Worm (Caenorhabditis elegans) whole organism, L2 larva: Measurements from ENCODE around the gene C38C6.3.

Source experiments
- C34F6.9 ChIP-seq: fragments of 150-350 bp; optimal IDR thresholded peaks from 2 replicates; lab custom pipeline; 2014; ENCODE audit warnings: missing biosample characterization, missing genetic modification characterization
- F13H6.1 ChIP-seq: sonication (generic microtip); optimal IDR thresholded peaks from 2 replicates; lab custom pipeline; 2016; ENCODE audit warnings: missing genetic modification characterization, missing compliant biosample characterization
- R02D3.7 ChIP-seq: fragments of 150-350 bp; optimal IDR thresholded peaks from 2 replicates; lab custom pipeline; 2014; ENCODE audit warnings: missing biosample characterization, missing genetic modification characterization
- Y55F3AM.14 ChIP-seq: fragments of 200-800 bp; sonication (Bioruptor generic); optimal IDR thresholded peaks from 2 replicates; lab custom pipeline; 2018; ENCODE audit warnings: mild to moderate bottlenecking, missing genetic modification characterization, missing compliant biosample characterization
- ZK546.5 ChIP-seq: sonication (generic microtip); optimal IDR thresholded peaks from 2 replicates; lab custom pipeline; 2017; ENCODE audit warnings: missing biosample characterization, missing genetic modification characterization
- alr-1 ChIP-seq: fragments of 150-350 bp; optimal IDR thresholded peaks from 2 replicates; lab custom pipeline; 2014; ENCODE audit warnings: missing biosample characterization, missing genetic modification characterization
- aly-2 ChIP-seq: fragments of 150-350 bp; optimal IDR thresholded peaks from 2 replicates; lab custom pipeline; 2014; ENCODE audit warnings: missing biosample characterization, missing genetic modification characterization
- ama-1 ChIP-seq: fragments of 150-350 bp; optimal IDR thresholded peaks from 2 replicates; lab custom pipeline; 2018; ENCODE audit warnings: inconsistent platforms
- blmp-1 ChIP-seq: sonication (generic microtip); optimal IDR thresholded peaks from 2 replicates; lab custom pipeline; 2017; ENCODE audit warnings: missing genetic modification characterization, mild to moderate bottlenecking, missing compliant biosample characterization, antibody characterized with exemption, moderate library complexity; ENCODE audit not compliant: insufficient read depth
- ceh-16 ChIP-seq: fragments of 150-350 bp; optimal IDR thresholded peaks from 2 replicates; lab custom pipeline; 2014; ENCODE audit warnings: missing biosample characterization, missing genetic modification characterization
- ceh-82 ChIP-seq: fragments of 150-350 bp; optimal IDR thresholded peaks from 2 replicates; lab custom pipeline; 2014; ENCODE audit warnings: missing biosample characterization, missing genetic modification characterization
- crh-2 ChIP-seq: sonication (generic microtip); optimal IDR thresholded peaks from 2 replicates; lab custom pipeline; 2017; ENCODE audit warnings: missing biosample characterization, missing genetic modification characterization
- dmd-4 ChIP-seq: sonication (generic microtip); optimal IDR thresholded peaks from 2 replicates; lab custom pipeline; 2017; ENCODE audit warnings: missing biosample characterization, missing genetic modification characterization
- egl-27 ChIP-seq: sonication (generic microtip); optimal IDR thresholded peaks from 3 replicates; lab custom pipeline; 2017; ENCODE audit warnings: missing biosample characterization, missing genetic modification reagents, missing genetic modification characterization
- elt-3 ChIP-seq: sonication (generic microtip); optimal IDR thresholded peaks from 2 replicates; lab custom pipeline; 2017; ENCODE audit warnings: missing biosample characterization, missing genetic modification characterization
- fos-1 ChIP-seq: fragments of 150-350 bp; optimal IDR thresholded peaks from 2 replicates; lab custom pipeline; 2014; ENCODE audit warnings: missing biosample characterization, missing genetic modification characterization
- gmeb-1 ChIP-seq: fragments of 150-350 bp; optimal IDR thresholded peaks from 2 replicates; lab custom pipeline; 2014; ENCODE audit warnings: missing biosample characterization, missing genetic modification characterization
- lin-11 ChIP-seq: fragments of 150-350 bp; sonication (generic microtip); optimal IDR thresholded peaks from 2 replicates; lab custom pipeline; 2014; ENCODE audit warnings: missing biosample characterization, missing genetic modification characterization, inconsistent platforms, mixed read lengths
- lin-13 ChIP-seq: fragments of 150-350 bp; optimal IDR thresholded peaks from 2 replicates; lab custom pipeline; 2014; ENCODE audit warnings: missing biosample characterization, missing genetic modification reagents, missing genetic modification characterization
- lsy-2 ChIP-seq, 2 experiments: fragments of 150-350 bp in 1 of 2; sonication (generic microtip) in 1 of 2; optimal IDR thresholded peaks; 2 replicates each; lab custom pipeline; 2014 to 2017; ENCODE audit warnings: missing biosample characterization in 2 of 2, missing genetic modification characterization in 2 of 2
- mab-5 ChIP-seq: fragments of 150-350 bp; optimal IDR thresholded peaks from 2 replicates; lab custom pipeline; 2014; ENCODE audit warnings: missing biosample characterization, missing genetic modification characterization
- mbf-1 ChIP-seq: sonication (generic microtip); optimal IDR thresholded peaks from 2 replicates; lab custom pipeline; 2017; ENCODE audit warnings: missing biosample characterization, missing genetic modification characterization
- mdl-1 ChIP-seq, 2 experiments: fragments of 150-350 bp in 1 of 2; sonication (generic microtip) in 1 of 2; optimal IDR thresholded peaks; 2 replicates each; lab custom pipeline; 2017; ENCODE audit warnings: missing biosample characterization in 2 of 2, missing genetic modification characterization in 2 of 2
- nhr-10 ChIP-seq: sonication (generic microtip); optimal IDR thresholded peaks from 2 replicates; lab custom pipeline; 2017; ENCODE audit warnings: missing biosample characterization, missing genetic modification characterization
- nhr-11 ChIP-seq: fragments of 150-350 bp; optimal IDR thresholded peaks from 2 replicates; lab custom pipeline; 2014; ENCODE audit warnings: missing biosample characterization, missing genetic modification characterization
- nhr-12 ChIP-seq: fragments of 150-350 bp; optimal IDR thresholded peaks from 2 replicates; lab custom pipeline; 2014; ENCODE audit warnings: missing biosample characterization, missing genetic modification characterization
- nhr-129 ChIP-seq: fragments of 150-350 bp; optimal IDR thresholded peaks from 2 replicates; lab custom pipeline; 2014; ENCODE audit warnings: missing biosample characterization, missing genetic modification characterization
- nhr-21 ChIP-seq: fragments of 150-350 bp; optimal IDR thresholded peaks from 2 replicates; lab custom pipeline; 2014; ENCODE audit warnings: missing biosample characterization, missing genetic modification characterization
- nhr-23 ChIP-seq: fragments of 150-350 bp; optimal IDR thresholded peaks from 2 replicates; lab custom pipeline; 2014; ENCODE audit warnings: missing biosample characterization, missing genetic modification reagents, missing genetic modification characterization
- nhr-237 ChIP-seq: fragments of 150-350 bp; optimal IDR thresholded peaks from 2 replicates; lab custom pipeline; 2014; ENCODE audit warnings: missing biosample characterization, missing genetic modification characterization
- nhr-25 ChIP-seq: fragments of 150-350 bp; sonication (generic microtip); optimal IDR thresholded peaks from 3 replicates; lab custom pipeline; 2014; ENCODE audit warnings: missing biosample characterization, missing genetic modification characterization
- nhr-6 ChIP-seq: fragments of 150-350 bp; optimal IDR thresholded peaks from 2 replicates; lab custom pipeline; 2014; ENCODE audit warnings: missing biosample characterization, missing genetic modification characterization
- nhr-77 ChIP-seq: fragments of 150-350 bp; optimal IDR thresholded peaks from 2 replicates; lab custom pipeline; 2014; ENCODE audit warnings: missing biosample characterization, missing genetic modification characterization
- peb-1 ChIP-seq: fragments of 150-350 bp; optimal IDR thresholded peaks from 2 replicates; lab custom pipeline; 2014; ENCODE audit warnings: missing biosample characterization, missing genetic modification characterization
- sem-4 ChIP-seq: fragments of 150-350 bp; optimal IDR thresholded peaks from 2 replicates; lab custom pipeline; 2014; ENCODE audit warnings: missing biosample characterization, missing genetic modification reagents, missing genetic modification characterization
- skn-1 ChIP-seq: sonication (generic microtip); optimal IDR thresholded peaks from 2 replicates; lab custom pipeline; 2017; ENCODE audit warnings: missing biosample characterization, missing genetic modification characterization
- sma-3 ChIP-seq: sonication (generic microtip); optimal IDR thresholded peaks from 2 replicates; lab custom pipeline; 2016; ENCODE audit warnings: missing genetic modification reagents, missing genetic modification characterization, missing compliant biosample characterization
- sma-9 ChIP-seq, 2 experiments: fragments of 150-350 bp in 1 of 2; sonication (generic microtip) in 1 of 2; optimal IDR thresholded peaks; 2 replicates each; lab custom pipeline; 2014 to 2016; ENCODE audit warnings: missing genetic modification characterization in 2 of 2, mild to moderate bottlenecking in 1 of 2, missing biosample characterization in 1 of 2, missing compliant biosample characterization in 1 of 2, missing genetic modification reagents in 1 of 2, moderate library complexity in 1 of 2
- snpc-4 ChIP-seq: fragments of 150-350 bp; optimal IDR thresholded peaks from 2 replicates; lab custom pipeline; 2014; ENCODE audit warnings: missing biosample characterization, missing genetic modification characterization
- unc-39 ChIP-seq: fragments of 150-350 bp; optimal IDR thresholded peaks from 2 replicates; lab custom pipeline; 2014; ENCODE audit warnings: missing biosample characterization, missing genetic modification characterization
- unc-62 ChIP-seq: fragments of 150-350 bp; optimal IDR thresholded peaks from 2 replicates; lab custom pipeline; 2014; ENCODE audit warnings: missing biosample characterization, missing genetic modification reagents, missing genetic modification characterization
- ztf-11 ChIP-seq: sonication (generic microtip); optimal IDR thresholded peaks from 2 replicates; lab custom pipeline; 2017; ENCODE audit warnings: missing biosample characterization, missing genetic modification characterization
- ztf-4 ChIP-seq: fragments of 150-350 bp; optimal IDR thresholded peaks from 2 replicates; lab custom pipeline; 2014; ENCODE audit warnings: missing biosample characterization, missing genetic modification characterization

The C38C6.3 gene

DNA sequence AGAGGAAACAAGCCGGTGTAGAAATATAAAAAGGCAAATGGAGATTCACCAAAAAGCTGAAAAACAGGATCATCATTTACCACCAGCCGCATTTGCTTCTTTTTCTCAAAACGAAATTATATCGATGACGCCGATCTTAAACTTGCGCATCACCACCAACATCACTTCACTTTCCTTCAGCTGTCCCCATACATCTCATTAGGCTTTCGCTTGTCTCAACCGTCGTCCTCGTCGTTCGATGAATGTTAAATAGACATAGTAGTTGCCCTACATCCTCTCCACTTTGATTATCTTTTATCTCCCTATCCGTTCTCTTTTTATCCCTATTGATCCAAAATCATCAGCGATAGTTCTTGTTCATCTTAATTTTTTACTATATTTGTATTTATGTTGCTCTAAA, 6.0 kb upstream of the C38C6.3 start:
- peak; percentile 52 for TF ChIP-seq blmp-1 (tag; lab: Kevin White, UChicago)
- TF ChIP-seq nhr-77, result no peak
- TF ChIP-seq, all 48 proteins: peak for 1

DNA sequence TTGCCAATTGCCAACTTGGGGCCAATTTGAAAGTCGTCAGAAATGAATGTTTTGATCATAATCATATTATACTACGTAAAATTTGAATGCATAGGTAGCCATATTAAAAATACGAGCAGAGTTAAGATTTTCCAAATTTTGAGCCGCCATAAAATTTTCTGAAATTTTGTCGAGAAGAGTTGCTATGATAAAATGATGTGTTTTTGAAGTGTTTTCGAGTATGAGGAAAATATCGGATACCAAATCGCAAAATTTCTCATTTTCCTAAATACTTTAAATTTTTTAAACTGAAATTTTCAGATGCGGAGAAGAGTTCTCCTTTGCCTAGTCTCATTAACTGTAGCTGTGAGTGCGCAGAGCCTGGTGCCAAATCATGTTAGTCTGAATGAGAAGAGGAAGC, 5.6 kb upstream of the C38C6.3 start, which contains the start of gene tag-297:
TSS of gene tag-297 (plus strand) at position 301 of the 400 bp plus-strand sequence.
- TF ChIP-seq C34F6.9 (tag; lab: Kevin White, UChicago) (no peak), nhr-237 (no peak), dmd-4 (tag; lab: Kevin White, UChicago) (no peak), egl-27 (tag; lab: Kevin White, UChicago) (no peak), ama-1 (no peak), lsy-2 (tag; optimal IDR thresholded peaks at IDR 0.05; lab: Kevin White, UChicago) (no peak), sem-4 (tag; lab: Kevin White, UChicago) (no peak), unc-39 (tag; lab: Kevin White, UChicago) (no peak), nhr-11 (tag; lab: Kevin White, UChicago) (no peak)

DNA sequence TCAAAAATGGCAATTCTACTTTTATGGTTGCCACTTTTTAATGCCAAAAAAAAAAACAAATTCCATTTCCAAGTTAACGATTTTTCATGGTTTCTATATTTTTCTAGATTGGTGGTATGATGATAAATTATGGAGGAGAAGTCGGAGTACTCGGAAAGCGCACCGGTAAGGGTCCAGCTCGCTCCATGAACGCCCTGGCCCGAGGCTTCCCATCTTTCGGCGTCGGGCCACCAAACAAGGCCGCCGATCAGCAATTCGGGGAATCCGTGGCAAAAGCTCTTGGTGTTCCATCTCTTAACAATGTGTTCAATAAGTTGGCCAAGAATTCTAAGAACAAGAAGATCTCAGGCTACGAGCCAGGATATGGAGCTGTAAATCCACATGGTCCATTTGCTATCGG, 1.1 kb downstream of the C38C6.3 start:
- TF ChIP-seq lin-13 (GFP tag; lab: Kevin White, UChicago), result no peak
- no peak for TF ChIP-seq nhr-23
- no peak for TF ChIP-seq ceh-16 (tag; lab: Kevin White, UChicago)
- no peak for TF ChIP-seq gmeb-1 (tag; lab: Kevin White, UChicago)
- no peak for TF ChIP-seq unc-62 (GFP tag; lab: Kevin White, UChicago)
- no peak for TF ChIP-seq nhr-10 (tag; lab: Kevin White, UChicago)
- TF ChIP-seq nhr-25 (tag; lab: Kevin White, UChicago), result no peak
- no peak for TF ChIP-seq ZK546.5 (tag; lab: Kevin White, UChicago)
- no peak for TF ChIP-seq nhr-12 (tag; lab: Kevin White, UChicago)
- TF ChIP-seq dmd-4 (tag; lab: Kevin White, UChicago), result no peak
- TF ChIP-seq ztf-11 (tag; lab: Kevin White, UChicago), result no peak
- TF ChIP-seq mbf-1 (tag; lab: Kevin White, UChicago), result no peak

DNA sequence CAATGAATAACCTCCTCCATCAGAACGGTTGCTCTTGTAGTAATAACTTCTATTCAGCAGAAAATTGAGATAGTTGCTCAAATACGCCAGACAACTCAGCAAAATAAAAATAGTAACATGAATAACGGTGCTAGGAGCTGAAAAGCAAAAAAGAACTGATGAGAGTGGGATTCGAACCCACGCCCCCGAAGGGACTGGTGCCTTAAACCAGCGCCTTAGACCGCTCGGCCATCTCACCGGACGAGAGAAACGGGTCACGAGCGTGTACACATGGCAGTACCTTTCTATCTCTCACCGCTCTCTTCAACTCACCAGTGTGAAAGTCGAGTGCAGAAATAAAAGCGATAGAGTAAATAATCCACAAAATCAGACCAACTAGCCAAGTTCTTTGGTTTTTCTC, 2.3 kb downstream of the C38C6.3 start:
- TF ChIP-seq egl-27 (tag; lab: Kevin White, UChicago), result no peak
- no peak for TF ChIP-seq ama-1
- no peak for TF ChIP-seq elt-3 (tag; lab: Kevin White, UChicago)
- TF ChIP-seq nhr-25 (tag; lab: Kevin White, UChicago), result no peak
- peak; percentile 89 for TF ChIP-seq snpc-4 (tag; lab: Kevin White, UChicago)
- peak; percentile 43 for TF ChIP-seq gmeb-1 (tag; lab: Kevin White, UChicago)
- TF ChIP-seq nhr-6 (tag; lab: Kevin White, UChicago), result no peak
- no peak for TF ChIP-seq peb-1 (tag; lab: Kevin White, UChicago)
- no peak for TF ChIP-seq mdl-1 (tag; optimal IDR thresholded peaks at IDR 0.05; lab: Kevin White, UChicago)
- no peak for TF ChIP-seq nhr-10 (tag; lab: Kevin White, UChicago)
- TF ChIP-seq nhr-77, result no peak
- TF ChIP-seq crh-2 (tag; lab: Kevin White, UChicago), result no peak
- peak; percentile 68 for TF ChIP-seq nhr-129 (tag; lab: Kevin White, UChicago)
- TF ChIP-seq nhr-23, result no peak
- no peak for TF ChIP-seq C34F6.9 (tag; lab: Kevin White, UChicago)
- no peak for TF ChIP-seq nhr-12 (tag; lab: Kevin White, UChicago)
- no peak for TF ChIP-seq sma-3 (GFP tag; lab: Kevin White, UChicago)
- TF ChIP-seq mab-5, result no peak
- TF ChIP-seq dmd-4 (tag; lab: Kevin White, UChicago), result no peak
- peak; percentile 13 for TF ChIP-seq Y55F3AM.14
- TF ChIP-seq R02D3.7 (tag; lab: Kevin White, UChicago), result no peak
- TF ChIP-seq nhr-237, result no peak
- no peak for TF ChIP-seq ZK546.5 (tag; lab: Kevin White, UChicago)
- peak; percentile 12 for TF ChIP-seq nhr-21
- TF ChIP-seq skn-1 (tag; lab: Kevin White, UChicago), result no peak
- no peak for TF ChIP-seq alr-1 (tag; lab: Kevin White, UChicago)
- no peak for TF ChIP-seq fos-1 (tag; lab: Kevin White, UChicago)
- no peak for TF ChIP-seq nhr-11 (tag; lab: Kevin White, UChicago)
- TF ChIP-seq aly-2 (tag; lab: Kevin White, UChicago), result no peak
- no peak for TF ChIP-seq ceh-82 (tag; lab: Kevin White, UChicago)
- peak; percentile 25 for TF ChIP-seq lin-11 (tag; lab: Kevin White, UChicago)
- TF ChIP-seq ztf-4, result no peak
- TF ChIP-seq ztf-11 (tag; lab: Kevin White, UChicago), result no peak
- peak; percentile 61 for TF ChIP-seq sma-9 (GFP tag; optimal IDR thresholded peaks at IDR 0.05; lab: Kevin White, UChicago)
- no peak for TF ChIP-seq sma-9 (tag; optimal IDR thresholded peaks at IDR 0.05; lab: Kevin White, UChicago)
- no peak for TF ChIP-seq F13H6.1 (tag; lab: Kevin White, UChicago)
- TF ChIP-seq lsy-2 (tag; optimal IDR thresholded peaks at IDR 0.05; lab: Kevin White, UChicago), result peak in 1 of 2 experiments; percentile 8
